Fruit fly (Drosophila melanogaster) whole organism, embryonic: ENCODE data around the gene CG14395.
A peak's percentile ranks its signal among the peaks of the same experiment; 100 is the strongest.

Experiments used
- Ada2b ChIP-seq: fragments of 200-800 bp; sonication (Bioruptor generic); IDR thresholded peaks from 2 replicates; pipeline ENCODE4 v1.3.6; 2022; ENCODE audit warnings: missing biosample characterization, missing genetic modification characterization
- Awh ChIP-seq: fragments of 200-800 bp; sonication (Bioruptor generic); IDR thresholded peaks from 2 replicates; pipeline ENCODE4, ENCODE4 v1.3.6; 2022; ENCODE audit warnings: missing biosample characterization, missing genetic modification characterization
- CG12071 ChIP-seq: fragments of 200-800 bp; sonication (Bioruptor generic); optimal IDR thresholded peaks from 3 replicates; lab custom pipeline; 2018; ENCODE audit warnings: missing biosample characterization, mild to moderate bottlenecking, missing genetic modification characterization
- CG12769 ChIP-seq: fragments of 200-800 bp; sonication (Bioruptor generic); optimal IDR thresholded peaks from 2 replicates; lab custom pipeline; 2019; ENCODE audit warnings: missing biosample characterization, mild to moderate bottlenecking, missing genetic modification characterization, moderate library complexity
- CG13296 ChIP-seq: fragments of 200-800 bp; sonication (Bioruptor generic); optimal IDR thresholded peaks from 3 replicates; lab custom pipeline; 2018; ENCODE audit warnings: missing biosample characterization, mild to moderate bottlenecking, missing genetic modification characterization
- CG13424 ChIP-seq: fragments of 200-800 bp; sonication (Bioruptor generic); optimal IDR thresholded peaks from 2 replicates; lab custom pipeline; 2019; ENCODE audit warnings: missing biosample characterization, mild to moderate bottlenecking, missing genetic modification characterization, moderate library complexity
- CG13624 ChIP-seq: fragments of 200-800 bp; sonication (Bioruptor generic); optimal IDR thresholded peaks from 2 replicates; lab custom pipeline; 2016; ENCODE audit warnings: missing biosample characterization, missing genetic modification characterization
- CG17361 ChIP-seq: fragments of 200-800 bp; sonication (Bioruptor generic); IDR thresholded peaks from 3 replicates; pipeline ENCODE4 v1.3.6; 2022; ENCODE audit warnings: missing biosample characterization, missing genetic modification characterization
- CG17612 ChIP-seq: fragments of 200-800 bp; sonication (Bioruptor generic); IDR thresholded peaks from 2 replicates; pipeline ENCODE4 v1.3.6; 2022; ENCODE audit warnings: missing biosample characterization, missing genetic modification characterization
- CG2199 ChIP-seq: fragments of 200-800 bp; sonication (Bioruptor generic); IDR thresholded peaks from 3 replicates; pipeline ENCODE4 v1.3.6; 2022; ENCODE audit warnings: missing biosample characterization, missing genetic modification characterization
- CG32532 ChIP-seq: fragments of 200-800 bp; sonication (Bioruptor generic); IDR thresholded peaks from 2 replicates; pipeline ENCODE4 v1.3.6; 2022; ENCODE audit warnings: missing biosample characterization, missing genetic modification characterization
- CG3847 ChIP-seq: fragments of 200-800 bp; sonication (Bioruptor generic); IDR thresholded peaks from 2 replicates; pipeline ENCODE4 v1.3.6; 2022; ENCODE audit warnings: missing biosample characterization, missing genetic modification characterization
- CG6765 ChIP-seq: fragments of 200-800 bp; sonication (Bioruptor generic); optimal IDR thresholded peaks from 3 replicates; lab custom pipeline; 2017; ENCODE audit warnings: missing biosample characterization, mild to moderate bottlenecking, missing genetic modification characterization
- CG7357 ChIP-seq: fragments of 200-800 bp; sonication (Bioruptor generic); IDR thresholded peaks from 3 replicates; pipeline ENCODE4 v1.3.6; 2022; ENCODE audit warnings: missing biosample characterization, missing genetic modification characterization
- CG7745 ChIP-seq: fragments of 200-800 bp; sonication (Bioruptor generic); optimal IDR thresholded peaks from 2 replicates; lab custom pipeline; 2018; ENCODE audit warnings: missing biosample characterization, mild to moderate bottlenecking, missing genetic modification characterization, moderate library complexity
- CG8089 ChIP-seq: fragments of 200-800 bp; sonication (Bioruptor generic); optimal IDR thresholded peaks from 3 replicates; lab custom pipeline; 2016; ENCODE audit warnings: missing biosample characterization, missing genetic modification characterization
- CG9727 ChIP-seq: fragments of 200-800 bp; sonication (Bioruptor generic); optimal IDR thresholded peaks from 3 replicates; lab custom pipeline; 2017; ENCODE audit warnings: missing biosample characterization, mild to moderate bottlenecking, missing genetic modification characterization
- CkIIα-i1 ChIP-seq: fragments of 200-800 bp; sonication (Bioruptor generic); IDR thresholded peaks from 2 replicates; pipeline ENCODE4 v1.3.6; 2022; ENCODE audit warnings: missing biosample characterization, missing genetic modification characterization
- D19B ChIP-seq: fragments of 200-800 bp; sonication (Bioruptor generic); optimal IDR thresholded peaks from 2 replicates; lab custom pipeline; 2017; ENCODE audit warnings: missing biosample characterization, mild to moderate bottlenecking, missing genetic modification characterization
- Dek ChIP-seq: fragments of 200-800 bp; sonication (Bioruptor generic); optimal IDR thresholded peaks from 3 replicates; lab custom pipeline; 2019; ENCODE audit warnings: missing biosample characterization, mild to moderate bottlenecking, missing genetic modification characterization, moderate library complexity
- Dfd ChIP-seq, 2 experiments: fragments of >200 bp; optimal IDR thresholded peaks; 2 replicates each; lab custom pipeline; 2017; ENCODE audit warnings: missing biosample characterization in 2 of 2, missing genetic modification characterization in 2 of 2
- ERR ChIP-seq: fragments of 200-800 bp; sonication (Bioruptor generic); optimal IDR thresholded peaks from 2 replicates; lab custom pipeline; 2016; ENCODE audit warnings: missing biosample characterization, missing genetic modification characterization
- Fer1 ChIP-seq: fragments of 200-800 bp; sonication (Bioruptor generic); optimal IDR thresholded peaks from 2 replicates; lab custom pipeline; 2017; ENCODE audit warnings: missing biosample characterization, mild to moderate bottlenecking, missing genetic modification characterization
- H2.0 ChIP-seq: fragments of 200-800 bp; sonication (Bioruptor generic); IDR thresholded peaks from 2 replicates; pipeline ENCODE4 v1.3.6; 2022; ENCODE audit warnings: missing biosample characterization, missing genetic modification characterization
- HLH54F ChIP-seq: fragments of 200-800 bp; sonication (Bioruptor generic); optimal IDR thresholded peaks from 3 replicates; lab custom pipeline; 2016; ENCODE audit warnings: missing biosample characterization, missing genetic modification characterization
- Hmr ChIP-seq: fragments of 200-800 bp; sonication (Bioruptor generic); optimal IDR thresholded peaks from 3 replicates; lab custom pipeline; 2017; ENCODE audit warnings: mild to moderate bottlenecking, missing biosample characterization, missing genetic modification reagents, missing genetic modification characterization
- Hr3 ChIP-seq: fragments of 200-800 bp; sonication (Bioruptor generic); optimal IDR thresholded peaks from 3 replicates; lab custom pipeline; 2016; ENCODE audit warnings: missing biosample characterization, missing genetic modification characterization
- Meics ChIP-seq: fragments of 200-800 bp; sonication (Bioruptor generic); optimal IDR thresholded peaks from 2 replicates; lab custom pipeline; 2017; ENCODE audit warnings: missing biosample characterization, mild to moderate bottlenecking, missing genetic modification characterization
- Opbp ChIP-seq: fragments of 200-800 bp; sonication (Bioruptor generic); IDR thresholded peaks from 3 replicates; pipeline ENCODE4 v1.3.6; 2022; ENCODE audit warnings: missing biosample characterization, missing genetic modification characterization; ENCODE audit not compliant: partially characterized antibody
- PHDP ChIP-seq: fragments of 200-800 bp; sonication (Bioruptor generic); optimal IDR thresholded peaks from 3 replicates; lab custom pipeline; 2018; ENCODE audit warnings: missing biosample characterization, mild to moderate bottlenecking, missing genetic modification characterization, moderate library complexity
- Rx ChIP-seq: fragments of 200-800 bp; sonication (Bioruptor generic); IDR thresholded peaks from 2 replicates; pipeline ENCODE4 v1.3.6; 2022; ENCODE audit warnings: missing biosample characterization, missing genetic modification characterization
- Taf1 ChIP-seq: fragments of 200-800 bp; sonication (Bioruptor generic); IDR thresholded peaks from 2 replicates; pipeline ENCODE4 v1.3.6; 2022; ENCODE audit warnings: missing biosample characterization, missing genetic modification characterization
- Usf ChIP-seq: fragments of 200-800 bp; sonication (Bioruptor generic); optimal IDR thresholded peaks from 2 replicates; lab custom pipeline; 2017; ENCODE audit warnings: missing genotype, missing biosample characterization, missing genetic modification characterization
- Xrp1 ChIP-seq: fragments of 200-800 bp; sonication (Bioruptor generic); IDR thresholded peaks from 2 replicates; pipeline ENCODE4 v1.3.6; 2022; ENCODE audit warnings: missing biosample characterization, missing genetic modification characterization
- cas ChIP-seq: fragments of 200-800 bp; sonication (Bioruptor generic); IDR thresholded peaks from 2 replicates; pipeline ENCODE4 v1.3.6; 2022; ENCODE audit warnings: missing biosample characterization, missing genetic modification characterization
- caup ChIP-seq: fragments of 200-800 bp; sonication (Bioruptor generic); optimal IDR thresholded peaks from 3 replicates; lab custom pipeline; 2017; ENCODE audit warnings: missing biosample characterization, mild to moderate bottlenecking, missing genetic modification characterization, moderate library complexity; ENCODE audit not compliant: severe bottlenecking
- dimm ChIP-seq: fragments of 200-800 bp; sonication (Bioruptor generic); IDR thresholded peaks from 2 replicates; pipeline ENCODE4 v1.3.6; 2022; ENCODE audit warnings: missing biosample characterization, missing genetic modification characterization
- dm ChIP-seq: fragments of 200-800 bp; sonication (Bioruptor generic); optimal IDR thresholded peaks from 3 replicates; lab custom pipeline; 2016; ENCODE audit warnings: missing biosample characterization, missing genetic modification characterization
- fd102C ChIP-seq: fragments of 200-800 bp; sonication (Bioruptor generic); optimal IDR thresholded peaks from 2 replicates; lab custom pipeline; 2018; ENCODE audit warnings: missing biosample characterization, mild to moderate bottlenecking, missing genetic modification characterization, moderate library complexity
- fd3F ChIP-seq: fragments of 200-800 bp; sonication (Bioruptor generic); optimal IDR thresholded peaks from 2 replicates; lab custom pipeline; 2018; ENCODE audit warnings: missing biosample characterization, mild to moderate bottlenecking, missing genetic modification characterization, moderate library complexity
- fd64A ChIP-seq: fragments of 200-800 bp; sonication (Bioruptor generic); optimal IDR thresholded peaks from 3 replicates; lab custom pipeline; 2018; ENCODE audit warnings: missing biosample characterization, mild to moderate bottlenecking, missing genetic modification characterization
- gt ChIP-seq: fragments of 200-800 bp; sonication (Bioruptor generic); IDR thresholded peaks from 2 replicates; pipeline ENCODE4 v1.3.6; 2022; ENCODE audit warnings: missing biosample characterization, missing genetic modification characterization
- insv ChIP-seq, 2 experiments: fragments of 200-800 bp; sonication (Bioruptor generic); optimal IDR thresholded peaks; 3 replicates each; lab custom pipeline; 2016 to 2018; ENCODE audit warnings: missing biosample characterization in 2 of 2, missing genetic modification characterization in 2 of 2
- lab ChIP-seq: fragments of 200-800 bp; sonication (Bioruptor generic); optimal IDR thresholded peaks from 3 replicates; lab custom pipeline; 2017; ENCODE audit warnings: missing biosample characterization, missing genetic modification characterization, mild to moderate bottlenecking, moderate library complexity, missing genetic modification reagents
- lbe ChIP-seq: fragments of 200-800 bp; sonication (Bioruptor generic); optimal IDR thresholded peaks from 2 replicates; lab custom pipeline; 2016; ENCODE audit warnings: missing biosample characterization, mild to moderate bottlenecking, missing genetic modification characterization
- lilli ChIP-seq: fragments of 200-800 bp; sonication (Bioruptor generic); optimal IDR thresholded peaks from 3 replicates; lab custom pipeline; 2016; ENCODE audit warnings: missing biosample characterization, missing genetic modification characterization
- lola ChIP-seq, 3 experiments: fragments of >200 bp in 2 of 3; fragments of 200-800 bp in 1 of 3; sonication (Bioruptor generic) in 1 of 3; optimal IDR thresholded peaks; 2 replicates each; lab custom pipeline; 2017 to 2019; ENCODE audit warnings: missing biosample characterization in 3 of 3, missing genetic modification characterization in 3 of 3, mild to moderate bottlenecking in 1 of 3, moderate library complexity in 1 of 3
- nerfin-1 ChIP-seq: fragments of 200-800 bp; sonication (Bioruptor generic); optimal IDR thresholded peaks from 3 replicates; lab custom pipeline; 2019; ENCODE audit warnings: missing biosample characterization, mild to moderate bottlenecking, missing genetic modification characterization, moderate library complexity
- oc ChIP-seq: fragments of 200-800 bp; sonication (Bioruptor generic); optimal IDR thresholded peaks from 2 replicates; lab custom pipeline; 2018; ENCODE audit warnings: missing biosample characterization, mild to moderate bottlenecking, missing genetic modification characterization, moderate library complexity
- row ChIP-seq: fragments of 200-800 bp; sonication (Bioruptor generic); IDR thresholded peaks from 3 replicates; pipeline ENCODE4 v1.3.6; 2022; ENCODE audit warnings: missing biosample characterization, missing genetic modification characterization
- sisA ChIP-seq: fragments of 200-800 bp; sonication (Bioruptor generic); IDR thresholded peaks from 2 replicates; pipeline ENCODE4 v1.3.6; 2022; ENCODE audit warnings: missing biosample characterization, missing genetic modification characterization
- usp ChIP-seq: fragments of >200 bp; optimal IDR thresholded peaks from 2 replicates; lab custom pipeline; 2017; ENCODE audit warnings: missing biosample characterization, missing genetic modification characterization

The CG14395 gene

dm6 chr3R:12716251-12716650 is 53.6 kb downstream of the CG14395 start:
- no peak for TF ChIP-seq Dfd (GFP tag; optimal IDR thresholded peaks at IDR 0.05; lab: Kevin White, UChicago)
- TF ChIP-seq CG12769 (tag; lab: Kevin White, UChicago): peak; percentile 47
- no peak for TF ChIP-seq row (GFP tag; lab: Robert Waterston, UW)
- no peak for TF ChIP-seq CG13624 (GFP tag; lab: Kevin White, UChicago)
- no peak for TF ChIP-seq CG7745 (tag; lab: Kevin White, UChicago)
- TF ChIP-seq Xrp1: 0 out of 2 replicates have a peak, but pooled peaks have one; percentile 9
- no peak for TF ChIP-seq ERR
- TF ChIP-seq Usf: no peak
- no peak for TF ChIP-seq lilli
- no peak for TF ChIP-seq fd64A (GFP tag; lab: Kevin White, UChicago)
- no peak for TF ChIP-seq Awh
- no peak for TF ChIP-seq Ada2b (GFP tag; lab: Robert Waterston, UW)
- TF ChIP-seq usp (GFP tag; lab: Kevin White, UChicago): no peak
- no peak for TF ChIP-seq Rx (GFP tag; lab: Robert Waterston, UW)
- TF ChIP-seq sisA: no peak
- TF ChIP-seq CkIIα-i1 (GFP tag; lab: Robert Waterston, UW): no peak
- peak; percentile 25 for TF ChIP-seq Fer1 (GFP tag; lab: Kevin White, UChicago)
- TF ChIP-seq fd102C: no peak
- TF ChIP-seq nerfin-1 (tag; lab: Kevin White, UChicago): no peak
- peak; percentile 57 for TF ChIP-seq CG6765
- TF ChIP-seq Opbp: no peak
- TF ChIP-seq CG2199 (GFP tag; lab: Robert Waterston, UW): no peak
- no peak for TF ChIP-seq lbe (GFP tag; lab: Kevin White, UChicago)
- peak; percentile 20 for TF ChIP-seq PHDP (tag; lab: Kevin White, UChicago)
- no peak for TF ChIP-seq CG17612 (GFP tag; lab: Robert Waterston, UW)
- peak; percentile 14 for TF ChIP-seq fd3F (GFP tag; lab: Kevin White, UChicago)
- TF ChIP-seq gt (GFP tag; lab: Robert Waterston, UW): no peak
- no peak for TF ChIP-seq CG32532 (GFP tag; lab: Robert Waterston, UW)
- TF ChIP-seq CG3847 (GFP tag; lab: Robert Waterston, UW): no peak
- TF ChIP-seq caup (GFP tag; lab: Kevin White, UChicago): peak; percentile 35
- 0 out of 2 replicates have a peak, but pooled peaks have one; percentile 27 for TF ChIP-seq Taf1 (GFP tag; lab: Robert Waterston, UW)
- TF ChIP-seq HLH54F (GFP tag; lab: Kevin White, UChicago): no peak
- no peak for TF ChIP-seq D19B (GFP tag; lab: Kevin White, UChicago)
- TF ChIP-seq CG17361 (GFP tag; lab: Robert Waterston, UW): no peak
- no peak for TF ChIP-seq CG9727 (GFP tag; lab: Kevin White, UChicago)
- TF ChIP-seq insv (GFP tag; optimal IDR thresholded peaks at IDR 0.05; lab: Kevin White, UChicago): no peak
- no peak for TF ChIP-seq Dek
- TF ChIP-seq Hr3 (GFP tag; lab: Kevin White, UChicago): no peak
- no peak for TF ChIP-seq dm (GFP tag; lab: Kevin White, UChicago)
- no peak for TF ChIP-seq CG8089 (GFP tag; lab: Kevin White, UChicago)
- TF ChIP-seq Meics: peak; percentile 7
- no peak for TF ChIP-seq H2.0 (GFP tag; lab: Robert Waterston, UW)
- TF ChIP-seq Hmr (GFP tag; lab: Kevin White, UChicago): peak; percentile 23
- no peak for TF ChIP-seq CG7357 (GFP tag; lab: Robert Waterston, UW)
- peak; percentile 74 for TF ChIP-seq CG13296 (GFP tag; lab: Kevin White, UChicago)
- TF ChIP-seq oc: no peak
- peak; percentile 60 for TF ChIP-seq lab (GFP tag; lab: Kevin White, UChicago)
- no peak for TF ChIP-seq lola (GFP tag; optimal IDR thresholded peaks at IDR 0.05; lab: Kevin White, UChicago)
- TF ChIP-seq cas (GFP tag; lab: Robert Waterston, UW): no peak
- peak; percentile 54 for TF ChIP-seq CG12071 (GFP tag; lab: Kevin White, UChicago)
- no peak for TF ChIP-seq CG13424 (tag; lab: Kevin White, UChicago)
- TF ChIP-seq dimm (GFP tag; lab: Robert Waterston, UW): no peak
